Fruit fly (Drosophila melanogaster): ENCODE measurements around the gene CG7194.

dm6 chr3L:8296941-8297340 lies 6.9 kb downstream of the CG7194 start, which contains the start of gene Rab19:
- TF ChIP-seq CG10348 (GFP tag; IDR thresholded peaks at IDR 0.05) (no peak), CG9948 (tag; optimal IDR thresholded peaks at IDR 0.05) (no peak), Ets98B (GFP tag; IDR thresholded peaks at IDR 0.05) (no peak), Pif1B (GFP tag; optimal IDR thresholded peaks at IDR 0.05) (no peak), rn (GFP tag; IDR thresholded peaks at IDR 0.05) (no peak), EcR (GFP tag; optimal IDR thresholded peaks at IDR 0.05) (peak; percentile 46)

All from whole organism, pupa.